Fruit fly (Drosophila melanogaster): ENCODE results near the gene emc.
A peak's percentile ranks its signal among the peaks of the same experiment; 100 is the strongest.

emc gene

DNA sequence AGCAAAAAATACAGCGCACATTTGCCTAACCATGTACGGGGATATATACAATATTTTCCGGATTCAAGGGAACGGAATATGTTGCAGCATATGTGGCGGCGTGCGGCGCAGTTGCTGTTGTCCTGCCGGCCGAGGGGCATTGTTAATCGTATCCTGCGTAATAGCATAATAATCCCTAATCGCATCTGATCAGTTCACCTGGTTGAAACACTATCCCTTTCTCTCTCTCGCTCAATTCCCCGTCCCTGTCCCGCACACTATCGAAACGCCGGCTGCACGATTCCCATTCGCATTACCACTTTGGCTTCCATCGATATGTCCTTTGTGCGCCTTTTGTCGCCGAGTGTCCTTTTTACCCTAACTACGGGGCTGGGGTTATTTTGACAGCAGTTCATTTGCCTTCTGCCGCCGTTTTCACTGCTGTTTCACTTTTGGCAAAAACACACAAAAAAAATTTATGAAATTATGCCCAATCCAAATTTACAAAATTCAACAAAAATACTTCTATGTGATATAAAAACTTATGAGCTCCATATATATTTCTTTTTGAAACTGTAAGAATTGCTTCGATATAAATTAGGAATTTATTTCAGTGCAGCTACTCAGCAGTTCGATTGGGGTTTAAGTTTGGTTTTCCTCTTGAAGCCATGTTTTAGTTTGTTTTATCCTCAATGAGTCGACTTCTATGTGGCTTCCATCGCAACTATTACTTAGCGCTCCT is 3.8 kb upstream of the emc start (continued):
- TF ChIP-seq amos (GFP tag; IDR thresholded peaks at IDR 0.05; ENCODE audit: partially characterized antibody): no peak
- no peak for TF ChIP-seq disco-r (GFP tag; optimal IDR thresholded peaks at IDR 0.05)
- no peak for TF ChIP-seq tap (tag; optimal IDR thresholded peaks at IDR 0.05)
- TF ChIP-seq Elba2 (GFP tag; optimal IDR thresholded peaks at IDR 0.05): peak; percentile 26
- peak; percentile 52 for TF ChIP-seq CG16815 (GFP tag; optimal IDR thresholded peaks at IDR 0.05)
- no peak for TF ChIP-seq CG9876 (GFP tag; optimal IDR thresholded peaks at IDR 0.05)
- peak in 1 of 2 experiments; percentile 36 for TF ChIP-seq tll (GFP tag; optimal IDR thresholded peaks at IDR 0.05)
- TF ChIP-seq CG10431 (GFP tag; optimal IDR thresholded peaks at IDR 0.05): no peak
- peak; percentile 50 for TF ChIP-seq CG8924 (tag; optimal IDR thresholded peaks at IDR 0.05)
- no peak for TF ChIP-seq CG1603 (tag; optimal IDR thresholded peaks at IDR 0.05)

DNA sequence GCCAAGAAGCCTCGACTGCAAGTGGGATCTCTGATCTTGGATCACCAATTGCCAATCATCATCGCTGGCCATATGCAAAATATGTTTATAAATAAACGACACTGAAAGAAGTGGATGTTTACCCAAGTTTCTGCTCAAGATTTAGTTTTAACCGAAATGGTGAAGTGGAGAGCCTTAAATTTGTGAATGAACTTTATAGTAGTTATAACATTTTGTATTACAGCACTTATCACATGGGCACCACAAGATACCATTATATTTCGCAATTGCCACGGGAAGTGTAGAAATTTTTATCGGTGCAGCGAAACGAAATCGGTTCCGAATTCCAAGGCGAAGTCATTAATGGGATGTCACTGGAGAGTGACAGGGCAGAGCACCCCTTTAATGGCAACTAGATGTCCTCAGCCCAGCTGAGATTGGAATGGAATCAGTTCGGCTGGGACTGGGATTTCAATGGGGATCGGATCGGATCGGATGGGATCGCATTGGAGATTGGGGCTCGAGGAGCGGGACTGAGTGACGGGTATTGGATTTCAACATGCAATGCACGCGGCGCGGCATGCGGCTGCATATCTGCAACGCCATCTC is 2.8 kb upstream of the emc start:
- no peak for TF ChIP-seq Gug (GFP tag; IDR thresholded peaks at IDR 0.05)
- peak; percentile 83 for TF ChIP-seq nom (GFP tag; optimal IDR thresholded peaks at IDR 0.05)
- TF ChIP-seq phol (tag; optimal IDR thresholded peaks at IDR 0.05): peak; percentile 28
- peak; percentile 91 for TF ChIP-seq Ets65A (GFP tag)
- peak; percentile 21 for TF ChIP-seq Neu2 (GFP tag; optimal IDR thresholded peaks at IDR 0.05; ENCODE audit: borderline replicate concordance)
- TF ChIP-seq CG7839 (tag; optimal IDR thresholded peaks at IDR 0.05): no peak
- TF ChIP-seq CG1603 (tag; optimal IDR thresholded peaks at IDR 0.05): peak; percentile 7
- peak; percentile 25 for TF ChIP-seq gem (tag; optimal IDR thresholded peaks at IDR 0.05)
- TF ChIP-seq prd (optimal IDR thresholded peaks at IDR 0.05): no peak
- TF ChIP-seq prd (GFP tag; IDR thresholded peaks at IDR 0.05): peak; percentile 44; the same call in 2 of the 3 replicates
- TF ChIP-seq Med (GFP tag): peak; percentile 24
- TF ChIP-seq CG16815 (GFP tag; optimal IDR thresholded peaks at IDR 0.05): no peak

dm6 chr3L:747008-747407 is 2.2 kb upstream of the emc start:
- TF ChIP-seq Atf6 (GFP tag; IDR thresholded peaks at IDR 0.05) (no peak), D19A (tag; optimal IDR thresholded peaks at IDR 0.05) (peak; percentile 20), CG11504 (tag; optimal IDR thresholded peaks at IDR 0.05) (no peak), otp (GFP tag; IDR thresholded peaks at IDR 0.05) (no peak)

DNA sequence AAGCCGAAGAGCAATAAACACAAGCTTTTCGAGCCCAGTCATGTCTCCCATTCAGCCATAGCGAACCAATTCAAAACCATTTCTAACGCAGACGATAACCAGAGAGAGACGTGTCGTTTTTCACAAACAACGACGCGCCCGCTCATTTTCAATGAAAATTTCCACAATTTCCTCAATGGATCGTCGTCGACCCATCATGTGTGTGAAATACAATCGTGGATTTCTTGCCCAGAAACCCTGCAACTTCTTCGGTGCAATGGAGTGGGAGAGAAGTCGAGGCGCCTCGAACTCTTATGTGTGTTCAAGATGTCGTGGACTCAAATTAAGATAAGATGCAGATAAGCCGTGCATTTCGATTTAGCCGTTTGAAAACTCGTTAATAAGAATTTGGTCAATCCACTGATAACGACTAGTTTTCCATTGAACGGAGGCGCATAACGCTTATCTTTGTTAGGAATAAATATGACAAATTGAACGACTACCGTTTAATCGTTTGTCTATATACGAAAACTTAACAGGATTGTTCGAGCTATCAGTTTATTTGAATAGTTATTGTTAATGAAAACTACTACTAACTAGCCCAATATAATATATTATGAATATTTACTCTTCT is 1.4 kb upstream of the emc start:
- TF ChIP-seq phol (tag; optimal IDR thresholded peaks at IDR 0.05) (no peak), CG32767 (GFP tag; IDR thresholded peaks at IDR 0.05) (no peak), Gsc (GFP tag; IDR thresholded peaks at IDR 0.05) (no peak), Dll (GFP tag; IDR thresholded peaks at IDR 0.05; ENCODE audit: partially characterized antibody) (no peak), Asciz (GFP tag; optimal IDR thresholded peaks at IDR 0.05) (no peak), ind (GFP tag; optimal IDR thresholded peaks at IDR 0.05) (no peak), CG18011 (GFP tag; optimal IDR thresholded peaks at IDR 0.05) (no peak), tll (GFP tag; optimal IDR thresholded peaks at IDR 0.05) (no peak), CG10543 (GFP tag; optimal IDR thresholded peaks at IDR 0.05) (no peak), ara (GFP tag; IDR thresholded peaks at IDR 0.05) (no peak), CG17186 (GFP tag; optimal IDR thresholded peaks at IDR 0.05) (no peak), Sox100B (GFP tag; optimal IDR thresholded peaks at IDR 0.05) (no peak), CG4424 (GFP tag; optimal IDR thresholded peaks at IDR 0.05) (no peak), CG12155 (GFP tag; optimal IDR thresholded peaks at IDR 0.05) (no peak), sd (tag; optimal IDR thresholded peaks at IDR 0.05) (no peak), CG11247 (GFP tag; IDR thresholded peaks at IDR 0.05) (no peak), ci (GFP tag; IDR thresholded peaks at IDR 0.05) (0 out of 3 replicates have a peak, but pooled peaks have one; percentile 26), CG9932 (GFP tag; IDR thresholded peaks at IDR 0.05) (no peak), trh (GFP tag; optimal IDR thresholded peaks at IDR 0.05) (no peak), CG10366 (GFP tag; IDR thresholded peaks at IDR 0.05) (no peak), chinmo (GFP tag; IDR thresholded peaks at IDR 0.05; ENCODE audit: partially characterized antibody) (0 out of 4 replicates have a peak, but pooled peaks have one; percentile 5), sr (GFP tag; IDR thresholded peaks at IDR 0.05) (no peak)
